Fruit fly (Drosophila melanogaster) whole organism, embryonic: Measurements from ENCODE around the gene Ccn.
A peak's percentile ranks its signal among the peaks of the same experiment; 100 is the strongest.

Experiments used
- Asciz ChIP-seq: fragments of 200-800 bp; sonication (Bioruptor generic); optimal IDR thresholded peaks from 2 replicates; lab custom pipeline; 2017; ENCODE audit warnings: missing biosample characterization, mild to moderate bottlenecking, missing genetic modification characterization, missing genetic modification reagents
- B-H2 ChIP-seq: fragments of 200-800 bp; sonication (Bioruptor generic); optimal IDR thresholded peaks from 2 replicates; lab custom pipeline; 2018; ENCODE audit warnings: missing biosample characterization, mild to moderate bottlenecking, missing genetic modification characterization
- Bteb2 ChIP-seq: fragments of 200-800 bp; sonication (Bioruptor generic); optimal IDR thresholded peaks from 2 replicates; lab custom pipeline; 2016; ENCODE audit warnings: missing biosample characterization, missing genetic modification characterization
- CG10274 ChIP-seq: fragments of 200-800 bp; sonication (Bioruptor generic); optimal IDR thresholded peaks from 3 replicates; lab custom pipeline; 2017; ENCODE audit warnings: missing biosample characterization, mild to moderate bottlenecking, missing genetic modification characterization
- CG10543 ChIP-seq: fragments of 200-800 bp; sonication (Bioruptor generic); optimal IDR thresholded peaks from 3 replicates; lab custom pipeline; 2017; ENCODE audit warnings: missing biosample characterization, mild to moderate bottlenecking, missing genetic modification characterization, moderate library complexity
- CG11085 ChIP-seq: fragments of 200-800 bp; sonication (Bioruptor generic); IDR thresholded peaks from 2 replicates; pipeline ENCODE4 v1.3.6; 2022; ENCODE audit warnings: missing biosample characterization, missing genetic modification characterization
- CG11398 ChIP-seq: fragments of 200-800 bp; sonication (Bioruptor generic); optimal IDR thresholded peaks from 2 replicates; lab custom pipeline; 2016; ENCODE audit warnings: missing biosample characterization, missing genetic modification characterization
- CG11456 ChIP-seq: fragments of 200-800 bp; sonication (Bioruptor generic); IDR thresholded peaks from 3 replicates; pipeline ENCODE4 v1.3.6; 2022; ENCODE audit warnings: missing biosample characterization, missing genetic modification characterization
- CG11560 ChIP-seq: fragments of 200-800 bp; sonication (Bioruptor generic); IDR thresholded peaks from 3 replicates; pipeline ENCODE4 v1.3.6; 2022; ENCODE audit warnings: missing biosample characterization, missing genetic modification characterization
- CG13296 ChIP-seq: fragments of 200-800 bp; sonication (Bioruptor generic); optimal IDR thresholded peaks from 3 replicates; lab custom pipeline; 2018; ENCODE audit warnings: missing biosample characterization, mild to moderate bottlenecking, missing genetic modification characterization
- CG13624 ChIP-seq: fragments of 200-800 bp; sonication (Bioruptor generic); optimal IDR thresholded peaks from 2 replicates; lab custom pipeline; 2016; ENCODE audit warnings: missing biosample characterization, missing genetic modification characterization
- CG15514 ChIP-seq: fragments of 200-800 bp; sonication (Bioruptor generic); optimal IDR thresholded peaks from 3 replicates; lab custom pipeline; 2017; ENCODE audit warnings: missing biosample characterization, missing genetic modification characterization, mild to moderate bottlenecking, moderate library complexity, missing genetic modification reagents
- CG17328 ChIP-seq: fragments of 200-800 bp; sonication (Bioruptor generic); IDR thresholded peaks from 2 replicates; pipeline ENCODE4 v1.3.6; 2022; ENCODE audit warnings: missing biosample characterization, missing genetic modification characterization
- CG17829 ChIP-seq: fragments of 200-800 bp; optimal IDR thresholded peaks from 2 replicates; lab custom pipeline; 2019; ENCODE audit warnings: missing biosample characterization, mild to moderate bottlenecking, missing genetic modification characterization, moderate library complexity
- CG1792 ChIP-seq: fragments of 200-800 bp; sonication (Bioruptor generic); optimal IDR thresholded peaks from 2 replicates; lab custom pipeline; 2016; ENCODE audit warnings: missing biosample characterization, missing genetic modification characterization
- CG18599 ChIP-seq: fragments of 200-800 bp; sonication (Bioruptor generic); optimal IDR thresholded peaks from 3 replicates; lab custom pipeline; 2017; ENCODE audit warnings: missing biosample characterization, missing genetic modification characterization, mild to moderate bottlenecking, moderate library complexity, missing genetic modification reagents
- CG4424 ChIP-seq: fragments of 200-800 bp; sonication (Bioruptor generic); optimal IDR thresholded peaks from 3 replicates; lab custom pipeline; 2016; ENCODE audit warnings: missing biosample characterization, missing genetic modification characterization
- CG4854 ChIP-seq: fragments of 200-800 bp; sonication (Bioruptor generic); optimal IDR thresholded peaks from 2 replicates; lab custom pipeline; 2016; ENCODE audit warnings: missing biosample characterization, missing genetic modification characterization, inconsistent platforms
- CG6765 ChIP-seq: fragments of 200-800 bp; sonication (Bioruptor generic); optimal IDR thresholded peaks from 3 replicates; lab custom pipeline; 2017; ENCODE audit warnings: missing biosample characterization, mild to moderate bottlenecking, missing genetic modification characterization
- CG6813 ChIP-seq: fragments of 200-800 bp; sonication (Bioruptor generic); optimal IDR thresholded peaks from 2 replicates; lab custom pipeline; 2017; ENCODE audit warnings: missing biosample characterization, missing genetic modification characterization, mild to moderate bottlenecking, moderate library complexity, missing genetic modification reagents
- CG7987 ChIP-seq: fragments of 200-800 bp; sonication (Bioruptor generic); optimal IDR thresholded peaks from 2 replicates; lab custom pipeline; 2018; ENCODE audit warnings: missing biosample characterization, mild to moderate bottlenecking, missing genetic modification characterization, moderate library complexity
- CG9932 ChIP-seq: fragments of 200-800 bp; sonication (Bioruptor generic); IDR thresholded peaks from 2 replicates; pipeline ENCODE4 v1.3.6; 2022; ENCODE audit warnings: missing biosample characterization, missing genetic modification characterization
- Camta ChIP-seq: fragments of 200-800 bp; sonication (Bioruptor generic); optimal IDR thresholded peaks from 2 replicates; lab custom pipeline; 2016; ENCODE audit warnings: missing biosample characterization, missing genetic modification characterization
- E2f2 ChIP-seq: fragments of 200-800 bp; sonication (Bioruptor generic); IDR thresholded peaks from 2 replicates; pipeline ENCODE4 v1.3.6; 2022; ENCODE audit warnings: missing biosample characterization, missing genetic modification characterization
- ERR ChIP-seq: fragments of 200-800 bp; sonication (Bioruptor generic); optimal IDR thresholded peaks from 2 replicates; lab custom pipeline; 2016; ENCODE audit warnings: missing biosample characterization, missing genetic modification characterization
- Fer3 ChIP-seq: fragments of 200-800 bp; sonication (Bioruptor generic); optimal IDR thresholded peaks from 2 replicates; lab custom pipeline; 2018; ENCODE audit warnings: missing biosample characterization, mild to moderate bottlenecking, missing genetic modification characterization, moderate library complexity
- HLH54F ChIP-seq: fragments of 200-800 bp; sonication (Bioruptor generic); optimal IDR thresholded peaks from 3 replicates; lab custom pipeline; 2016; ENCODE audit warnings: missing biosample characterization, missing genetic modification characterization
- Hr51 ChIP-seq, 2 experiments: fragments of 200-800 bp; sonication (Bioruptor generic); optimal IDR thresholded peaks; 2 replicates in 1 of 2; 3 replicates in 1 of 2; lab custom pipeline; 2016 to 2018; ENCODE audit warnings: missing biosample characterization in 2 of 2, missing genetic modification characterization in 2 of 2, mild to moderate bottlenecking in 1 of 2, moderate library complexity in 1 of 2
- NFAT ChIP-seq: fragments of 200-800 bp; sonication (Bioruptor generic); IDR thresholded peaks from 2 replicates; pipeline ENCODE4 v1.3.6; 2022; ENCODE audit warnings: missing biosample characterization, missing genetic modification characterization
- Ssrp ChIP-seq: fragments of 200-800 bp; sonication (Bioruptor generic); optimal IDR thresholded peaks from 2 replicates; lab custom pipeline; 2018; ENCODE audit warnings: missing biosample characterization, mild to moderate bottlenecking, missing genetic modification characterization, moderate library complexity
- Trl ChIP-seq, 3 experiments: fragments of >200 bp in 2 of 3; fragments of 200-800 bp in 1 of 3; sonication (Bioruptor generic) in 1 of 3; optimal IDR thresholded peaks; 2 replicates in 1 of 3; 3 replicates in 2 of 3; lab custom pipeline; 2016 to 2017; ENCODE audit warnings: missing biosample characterization in 1 of 3, missing genetic modification characterization in 1 of 3
- ash1 ChIP-seq: fragments of 200-800 bp; sonication (Bioruptor generic); optimal IDR thresholded peaks from 2 replicates; lab custom pipeline; 2018; ENCODE audit warnings: missing biosample characterization, mild to moderate bottlenecking, missing genetic modification characterization
- bigmax ChIP-seq: fragments of 200-800 bp; sonication (Bioruptor generic); optimal IDR thresholded peaks from 2 replicates; lab custom pipeline; 2018; ENCODE audit warnings: missing biosample characterization, mild to moderate bottlenecking, missing genetic modification characterization
- chinmo ChIP-seq: fragments of 200-800 bp; sonication (Bioruptor generic); IDR thresholded peaks from 4 replicates; pipeline ENCODE4 v1.3.6; 2022; ENCODE audit warnings: missing biosample characterization, missing genetic modification characterization; ENCODE audit not compliant: partially characterized antibody
- chm ChIP-seq: fragments of 200-800 bp; sonication (Bioruptor generic); IDR thresholded peaks from 2 replicates; pipeline ENCODE4 v1.3.6; 2022; ENCODE audit warnings: missing biosample characterization, missing genetic modification characterization
- crc ChIP-seq: fragments of 200-800 bp; sonication (Bioruptor generic); optimal IDR thresholded peaks from 2 replicates; lab custom pipeline; 2016; ENCODE audit warnings: missing biosample characterization, missing genetic modification characterization
- cwo ChIP-seq: fragments of 200-800 bp; sonication (Bioruptor generic); optimal IDR thresholded peaks from 3 replicates; lab custom pipeline; 2017; ENCODE audit warnings: missing biosample characterization, missing genetic modification characterization, mild to moderate bottlenecking, moderate library complexity, missing genetic modification reagents
- dmrt11E ChIP-seq: fragments of 200-800 bp; sonication (Bioruptor generic); optimal IDR thresholded peaks from 3 replicates; lab custom pipeline; 2018; ENCODE audit warnings: missing biosample characterization, mild to moderate bottlenecking, missing genetic modification characterization, moderate library complexity
- grn ChIP-seq: fragments of 200-800 bp; sonication (Bioruptor generic); optimal IDR thresholded peaks from 3 replicates; lab custom pipeline; 2017; ENCODE audit warnings: missing biosample characterization, missing genetic modification characterization
- gsb ChIP-seq: fragments of 200-800 bp; sonication (Bioruptor generic); IDR thresholded peaks from 2 replicates; pipeline ENCODE4 v1.3.6; 2022; ENCODE audit warnings: missing biosample characterization, missing genetic modification characterization
- luna ChIP-seq: fragments of 200-800 bp; sonication (Bioruptor generic); optimal IDR thresholded peaks from 2 replicates; lab custom pipeline; 2016; ENCODE audit warnings: missing biosample characterization, missing genetic modification characterization
- pfk ChIP-seq: fragments of 200-800 bp; sonication (Bioruptor generic); optimal IDR thresholded peaks from 2 replicates; lab custom pipeline; 2018; ENCODE audit warnings: missing biosample characterization, mild to moderate bottlenecking, missing genetic modification characterization, moderate library complexity
- pho ChIP-seq: fragments of 200-800 bp; sonication (Bioruptor generic); optimal IDR thresholded peaks from 2 replicates; lab custom pipeline; 2016; ENCODE audit warnings: missing biosample characterization, missing genetic modification characterization
- ro ChIP-seq: fragments of 200-800 bp; sonication (Bioruptor generic); IDR thresholded peaks from 2 replicates; pipeline ENCODE4 v1.3.6; 2022; ENCODE audit warnings: missing biosample characterization, missing genetic modification characterization
- sd ChIP-seq: fragments of 200-800 bp; sonication (Bioruptor generic); optimal IDR thresholded peaks from 3 replicates; lab custom pipeline; 2018; ENCODE audit warnings: missing biosample characterization, mild to moderate bottlenecking, missing genetic modification characterization, moderate library complexity
- usp ChIP-seq: fragments of >200 bp; optimal IDR thresholded peaks from 2 replicates; lab custom pipeline; 2017; ENCODE audit warnings: missing biosample characterization, missing genetic modification characterization

Ccn gene

dm6 chr3L:17658423-17659267 lies 31.2 kb upstream of the Ccn start (continued):
- TF ChIP-seq cwo, result peak; percentile 86
- peak; percentile 73 for TF ChIP-seq Camta (GFP tag; lab: Kevin White, UChicago)
- TF ChIP-seq Ssrp (tag; lab: Kevin White, UChicago), result peak; percentile 73
- TF ChIP-seq usp (GFP tag; lab: Kevin White, UChicago), result no peak
- peak; percentile 76 for TF ChIP-seq CG17829 (tag; lab: Kevin White, UChicago)

DNA sequence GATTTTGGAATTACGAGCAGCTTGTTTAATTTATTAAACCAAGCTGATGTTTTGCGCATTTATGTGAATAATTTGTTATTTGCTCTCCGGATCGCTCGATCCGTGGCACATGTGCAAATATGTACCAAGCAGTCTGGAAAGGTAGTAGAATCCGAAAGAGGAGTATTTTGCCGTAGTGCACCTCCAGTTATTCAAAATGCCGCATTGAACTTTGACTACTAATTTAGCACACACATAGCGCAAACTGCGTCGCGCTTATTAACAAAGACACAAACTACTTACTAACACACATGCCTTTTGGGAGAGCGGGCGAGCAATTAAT lies 30.6 kb upstream of the Ccn start:
- TF ChIP-seq CG13624 (GFP tag; lab: Kevin White, UChicago), result peak; percentile 81
- TF ChIP-seq CG11456 (GFP tag; lab: Robert Waterston, UW), result peak; percentile 64; the same call in 1 of the 3 replicates
- TF ChIP-seq dmrt11E (tag; lab: Kevin White, UChicago), result no peak
- TF ChIP-seq CG7987 (GFP tag; lab: Kevin White, UChicago), result peak; percentile 71
- TF ChIP-seq CG13296 (GFP tag; lab: Kevin White, UChicago), result peak; percentile 68
- peak in 1 of 2 experiments; percentile 45 for TF ChIP-seq Hr51 (GFP tag; optimal IDR thresholded peaks at IDR 0.05; lab: Kevin White, UChicago)
- peak; percentile 59; the same call in 1 of the 2 replicates for TF ChIP-seq chm (GFP tag; lab: Robert Waterston, UW)
- peak; percentile 64 for TF ChIP-seq CG6813 (GFP tag; lab: Kevin White, UChicago)
- peak; percentile 75 for TF ChIP-seq CG10543 (GFP tag; lab: Kevin White, UChicago)
- peak; percentile 15 for TF ChIP-seq HLH54F (GFP tag; lab: Kevin White, UChicago)
- peak; percentile 71 for TF ChIP-seq CG15514 (GFP tag; lab: Kevin White, UChicago)
- peak; percentile 11 for TF ChIP-seq CG10274
- TF ChIP-seq CG4424 (GFP tag; lab: Kevin White, UChicago), result peak; percentile 18
- TF ChIP-seq CG9932 (GFP tag; lab: Robert Waterston, UW), result peak; percentile 49
- no peak for TF ChIP-seq CG11560 (tag; lab: Robert Waterston, UW)
- peak; percentile 59 for TF ChIP-seq ERR (GFP tag; lab: Kevin White, UChicago)
- peak; percentile 41 for TF ChIP-seq CG11398 (GFP tag; lab: Kevin White, UChicago)
- 0 out of 2 replicates have a peak, but pooled peaks have one; percentile 6 for TF ChIP-seq CG11085 (GFP tag; lab: Robert Waterston, UW)
- TF ChIP-seq B-H2 (GFP tag; lab: Kevin White, UChicago), result peak; percentile 82
- TF ChIP-seq CG6765 (GFP tag; lab: Kevin White, UChicago), result peak; percentile 76
- peak; percentile 70 for TF ChIP-seq NFAT (GFP tag; lab: Robert Waterston, UW)
- TF ChIP-seq CG17328 (GFP tag; lab: Robert Waterston, UW), result no peak
- peak; percentile 86 for TF ChIP-seq CG18599 (GFP tag; lab: Kevin White, UChicago)
- TF ChIP-seq E2f2 (GFP tag; lab: Robert Waterston, UW), result 0 out of 2 replicates have a peak, but pooled peaks have one; percentile 14
- TF ChIP-seq CG1792, result peak; percentile 33
- TF ChIP-seq CG4854, result peak; percentile 7
- peak in 1 of 2 experiments; percentile 35 for TF ChIP-seq Trl (optimal IDR thresholded peaks at IDR 0.05; lab: Kevin White, UChicago)
- peak; percentile 21 for TF ChIP-seq Trl (GFP tag; optimal IDR thresholded peaks at IDR 0.05; lab: Kevin White, UChicago)
- no peak for TF ChIP-seq bigmax
- TF ChIP-seq grn, result peak; percentile 1
- no peak for TF ChIP-seq ro
- TF ChIP-seq Fer3 (tag; lab: Kevin White, UChicago), result peak; percentile 45
- TF ChIP-seq pfk (GFP tag; lab: Kevin White, UChicago), result peak; percentile 38
- TF ChIP-seq luna (GFP tag; lab: Kevin White, UChicago), result peak; percentile 33
- TF ChIP-seq Bteb2 (GFP tag; lab: Kevin White, UChicago), result peak; percentile 33
- peak; percentile 7 for TF ChIP-seq crc (GFP tag; lab: Kevin White, UChicago)
- TF ChIP-seq ash1 (GFP tag; lab: Kevin White, UChicago), result peak; percentile 77
- TF ChIP-seq chinmo (GFP tag; lab: Robert Waterston, UW), result peak; percentile 78; the same call in 1 of the 4 replicates
- TF ChIP-seq pho, result peak; percentile 62
- TF ChIP-seq sd, result peak; percentile 55
- TF ChIP-seq Asciz (GFP tag; lab: Kevin White, UChicago), result no peak
- peak; percentile 52; the same call in 1 of the 2 replicates for TF ChIP-seq gsb (GFP tag; lab: Robert Waterston, UW)
